Fruit fly (Drosophila melanogaster) whole organism, embryonic: ENCODE results near the gene Amacr.

Experiments
- CG11085 ChIP-seq: fragments of 200-800 bp; sonication (Bioruptor generic); IDR thresholded peaks from 2 replicates; pipeline ENCODE4 v1.3.6; 2022; ENCODE audit warnings: missing biosample characterization, missing genetic modification characterization
- CG15696 ChIP-seq: fragments of 200-800 bp; sonication (Bioruptor generic); optimal IDR thresholded peaks from 2 replicates; lab custom pipeline; 2019; ENCODE audit warnings: missing biosample characterization, mild to moderate bottlenecking, missing genetic modification characterization, moderate library complexity
- CG4820 ChIP-seq: fragments of 200-800 bp; sonication (Bioruptor generic); optimal IDR thresholded peaks from 3 replicates; lab custom pipeline; 2016; ENCODE audit warnings: missing biosample characterization, missing genetic modification characterization
- caup ChIP-seq: fragments of 200-800 bp; sonication (Bioruptor generic); optimal IDR thresholded peaks from 3 replicates; lab custom pipeline; 2017; ENCODE audit warnings: missing biosample characterization, mild to moderate bottlenecking, missing genetic modification characterization, moderate library complexity; ENCODE audit not compliant: severe bottlenecking
- nerfin-2 ChIP-seq: fragments of 200-800 bp; sonication (Bioruptor generic); IDR thresholded peaks from 2 replicates; pipeline ENCODE4 v1.3.6; 2022; ENCODE audit warnings: missing biosample characterization, missing genetic modification characterization; ENCODE audit not compliant: partially characterized antibody
- slp2 ChIP-seq: fragments of 200-800 bp; sonication (Bioruptor generic); optimal IDR thresholded peaks from 2 replicates; lab custom pipeline; 2016; ENCODE audit warnings: missing biosample characterization, missing genetic modification characterization

DNA sequence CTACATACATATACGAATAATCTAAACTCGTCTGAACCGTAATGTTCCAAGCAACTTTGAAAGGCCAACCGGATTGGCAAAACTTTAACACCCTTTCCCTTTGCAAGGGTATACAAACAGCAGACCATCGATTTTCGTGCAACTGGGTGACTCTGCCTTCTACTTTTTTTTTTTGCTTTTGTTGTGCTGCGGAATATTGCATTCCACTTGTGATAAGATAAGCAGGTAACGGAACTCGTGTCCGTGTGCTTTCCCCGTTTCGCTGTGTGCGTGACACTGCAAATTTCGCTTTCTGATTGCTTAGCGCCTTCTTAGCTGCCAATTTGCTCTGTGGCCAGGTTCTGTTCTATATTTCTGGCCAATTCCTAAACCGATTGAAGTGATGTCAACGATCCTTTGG is 8.8 kb upstream of the Amacr start:
- TF ChIP-seq slp2 (GFP tag; lab: Kevin White, UChicago) (no peak), caup (GFP tag; lab: Kevin White, UChicago) (no peak), CG11085 (no peak), nerfin-2 (GFP tag; lab: Robert Waterston, UW) (no peak), CG4820 (no peak), CG15696 (tag; lab: Kevin White, UChicago) (no peak)
